Worm (Caenorhabditis elegans) whole organism, L2 larva: ENCODE data around the gene figl-1.
"Not testable (repeated sequence)": the region's sequence is repeated elsewhere in the genome, so short reads cannot be mapped to it uniquely, and the experiment has no call there.

Experiments used
- C34F6.9 ChIP-seq: fragments of 150-350 bp; optimal IDR thresholded peaks from 2 replicates; lab custom pipeline; 2014; ENCODE audit warnings: missing biosample characterization, missing genetic modification characterization
- Y55F3AM.14 ChIP-seq: fragments of 200-800 bp; sonication (Bioruptor generic); optimal IDR thresholded peaks from 2 replicates; lab custom pipeline; 2018; ENCODE audit warnings: mild to moderate bottlenecking, missing genetic modification characterization, missing compliant biosample characterization
- blmp-1 ChIP-seq: sonication (generic microtip); optimal IDR thresholded peaks from 2 replicates; lab custom pipeline; 2017; ENCODE audit warnings: missing genetic modification characterization, mild to moderate bottlenecking, missing compliant biosample characterization, antibody characterized with exemption, moderate library complexity; ENCODE audit not compliant: insufficient read depth
- ceh-82 ChIP-seq: fragments of 150-350 bp; optimal IDR thresholded peaks from 2 replicates; lab custom pipeline; 2014; ENCODE audit warnings: missing biosample characterization, missing genetic modification characterization
- crh-2 ChIP-seq: sonication (generic microtip); optimal IDR thresholded peaks from 2 replicates; lab custom pipeline; 2017; ENCODE audit warnings: missing biosample characterization, missing genetic modification characterization
- dmd-4 ChIP-seq: sonication (generic microtip); optimal IDR thresholded peaks from 2 replicates; lab custom pipeline; 2017; ENCODE audit warnings: missing biosample characterization, missing genetic modification characterization
- egl-27 ChIP-seq: sonication (generic microtip); optimal IDR thresholded peaks from 3 replicates; lab custom pipeline; 2017; ENCODE audit warnings: missing biosample characterization, missing genetic modification reagents, missing genetic modification characterization
- elt-1 ChIP-seq: fragments of 150-350 bp; optimal IDR thresholded peaks from 2 replicates; lab custom pipeline; 2014; ENCODE audit warnings: missing biosample characterization, missing genetic modification characterization
- fos-1 ChIP-seq: fragments of 150-350 bp; optimal IDR thresholded peaks from 2 replicates; lab custom pipeline; 2014; ENCODE audit warnings: missing biosample characterization, missing genetic modification characterization
- gmeb-1 ChIP-seq: fragments of 150-350 bp; optimal IDR thresholded peaks from 2 replicates; lab custom pipeline; 2014; ENCODE audit warnings: missing biosample characterization, missing genetic modification characterization
- lin-11 ChIP-seq: fragments of 150-350 bp; sonication (generic microtip); optimal IDR thresholded peaks from 2 replicates; lab custom pipeline; 2014; ENCODE audit warnings: missing biosample characterization, missing genetic modification characterization, inconsistent platforms, mixed read lengths
- lin-13 ChIP-seq: fragments of 150-350 bp; optimal IDR thresholded peaks from 2 replicates; lab custom pipeline; 2014; ENCODE audit warnings: missing biosample characterization, missing genetic modification reagents, missing genetic modification characterization
- lsy-2 ChIP-seq, 2 experiments: fragments of 150-350 bp in 1 of 2; sonication (generic microtip) in 1 of 2; optimal IDR thresholded peaks; 2 replicates each; lab custom pipeline; 2014 to 2017; ENCODE audit warnings: missing biosample characterization in 2 of 2, missing genetic modification characterization in 2 of 2
- mbf-1 ChIP-seq: sonication (generic microtip); optimal IDR thresholded peaks from 2 replicates; lab custom pipeline; 2017; ENCODE audit warnings: missing biosample characterization, missing genetic modification characterization
- nhr-11 ChIP-seq: fragments of 150-350 bp; optimal IDR thresholded peaks from 2 replicates; lab custom pipeline; 2014; ENCODE audit warnings: missing biosample characterization, missing genetic modification characterization
- nhr-12 ChIP-seq: fragments of 150-350 bp; optimal IDR thresholded peaks from 2 replicates; lab custom pipeline; 2014; ENCODE audit warnings: missing biosample characterization, missing genetic modification characterization
- nhr-129 ChIP-seq: fragments of 150-350 bp; optimal IDR thresholded peaks from 2 replicates; lab custom pipeline; 2014; ENCODE audit warnings: missing biosample characterization, missing genetic modification characterization
- nhr-23 ChIP-seq: fragments of 150-350 bp; optimal IDR thresholded peaks from 2 replicates; lab custom pipeline; 2014; ENCODE audit warnings: missing biosample characterization, missing genetic modification reagents, missing genetic modification characterization
- nhr-237 ChIP-seq: fragments of 150-350 bp; optimal IDR thresholded peaks from 2 replicates; lab custom pipeline; 2014; ENCODE audit warnings: missing biosample characterization, missing genetic modification characterization
- nhr-25 ChIP-seq: fragments of 150-350 bp; sonication (generic microtip); optimal IDR thresholded peaks from 3 replicates; lab custom pipeline; 2014; ENCODE audit warnings: missing biosample characterization, missing genetic modification characterization
- nhr-6 ChIP-seq: fragments of 150-350 bp; optimal IDR thresholded peaks from 2 replicates; lab custom pipeline; 2014; ENCODE audit warnings: missing biosample characterization, missing genetic modification characterization
- peb-1 ChIP-seq: fragments of 150-350 bp; optimal IDR thresholded peaks from 2 replicates; lab custom pipeline; 2014; ENCODE audit warnings: missing biosample characterization, missing genetic modification characterization
- sem-4 ChIP-seq: fragments of 150-350 bp; optimal IDR thresholded peaks from 2 replicates; lab custom pipeline; 2014; ENCODE audit warnings: missing biosample characterization, missing genetic modification reagents, missing genetic modification characterization
- skn-1 ChIP-seq: sonication (generic microtip); optimal IDR thresholded peaks from 2 replicates; lab custom pipeline; 2017; ENCODE audit warnings: missing biosample characterization, missing genetic modification characterization
- sma-3 ChIP-seq: sonication (generic microtip); optimal IDR thresholded peaks from 2 replicates; lab custom pipeline; 2016; ENCODE audit warnings: missing genetic modification reagents, missing genetic modification characterization, missing compliant biosample characterization
- unc-39 ChIP-seq: fragments of 150-350 bp; optimal IDR thresholded peaks from 2 replicates; lab custom pipeline; 2014; ENCODE audit warnings: missing biosample characterization, missing genetic modification characterization
- unc-55 ChIP-seq: fragments of 150-350 bp; sonication (generic microtip); optimal IDR thresholded peaks from 3 replicates; lab custom pipeline; 2014; ENCODE audit warnings: missing biosample characterization, missing genetic modification reagents, missing genetic modification characterization
- unc-62 ChIP-seq: fragments of 150-350 bp; optimal IDR thresholded peaks from 2 replicates; lab custom pipeline; 2014; ENCODE audit warnings: missing biosample characterization, missing genetic modification reagents, missing genetic modification characterization
- zag-1 ChIP-seq: fragments of 150-350 bp; optimal IDR thresholded peaks from 2 replicates; lab custom pipeline; 2014; ENCODE audit warnings: missing biosample characterization, missing genetic modification characterization
- ztf-11 ChIP-seq: sonication (generic microtip); optimal IDR thresholded peaks from 2 replicates; lab custom pipeline; 2017; ENCODE audit warnings: missing biosample characterization, missing genetic modification characterization
- ztf-4 ChIP-seq: fragments of 150-350 bp; optimal IDR thresholded peaks from 2 replicates; lab custom pipeline; 2014; ENCODE audit warnings: missing biosample characterization, missing genetic modification characterization

figl-1 gene

ce11 chrV:4346325-4346724 lies 526 bp upstream of the figl-1 start, which contains the start of gene hpo-18:
Gene hpo-18 (minus strand): TSS chrV:4346425.
- TF ChIP-seq unc-62 (no peak), Y55F3AM.14 (GFP tag; lab: Kevin White, UChicago) (no peak), C34F6.9 (tag; lab: Kevin White, UChicago) (no peak), crh-2 (no peak), lin-11 (tag; lab: Kevin White, UChicago) (no peak), peb-1 (tag; lab: Kevin White, UChicago) (no peak), mbf-1 (tag; lab: Kevin White, UChicago) (no peak), unc-39 (no peak), nhr-129 (tag; lab: Kevin White, UChicago) (no peak), lsy-2 (tag; optimal IDR thresholded peaks at IDR 0.05; lab: Kevin White, UChicago) (no peak), ztf-11 (tag; lab: Kevin White, UChicago) (no peak)

ce11 chrV:4341736-4342135 lies 4.1 kb downstream of the figl-1 start:
- TF ChIP-seq mbf-1 (tag; lab: Kevin White, UChicago) (no peak), peb-1 (tag; lab: Kevin White, UChicago) (no peak), skn-1 (tag; lab: Kevin White, UChicago) (no peak), nhr-12 (tag; lab: Kevin White, UChicago) (no peak), egl-27 (tag; lab: Kevin White, UChicago) (no peak), blmp-1 (tag; lab: Kevin White, UChicago) (no peak), nhr-11 (tag; lab: Kevin White, UChicago) (no peak), sem-4 (tag; lab: Kevin White, UChicago) (no peak), unc-62 (no peak), ztf-4 (no peak)

ce11 chrV:4341208-4341607 lies 4.6 kb downstream of the figl-1 start, which contains the start of gene glrx-3:
Gene glrx-3 (minus strand): TSS chrV:4341308.
- no peak for TF ChIP-seq nhr-23 (tag; lab: Kevin White, UChicago)
- no peak for TF ChIP-seq sma-3
- TF ChIP-seq elt-1 (tag; lab: Kevin White, UChicago): no peak
- no peak for TF ChIP-seq ceh-82
- no peak for TF ChIP-seq dmd-4 (tag; lab: Kevin White, UChicago)
- TF ChIP-seq nhr-237 (tag; lab: Kevin White, UChicago): no peak
- TF ChIP-seq nhr-11 (tag; lab: Kevin White, UChicago): no peak
- no peak for TF ChIP-seq nhr-129 (tag; lab: Kevin White, UChicago)
- no peak for TF ChIP-seq zag-1 (tag; lab: Kevin White, UChicago)
- TF ChIP-seq lin-11 (tag; lab: Kevin White, UChicago): no peak
- no peak for TF ChIP-seq nhr-12 (tag; lab: Kevin White, UChicago)
- no peak for TF ChIP-seq fos-1 (tag; lab: Kevin White, UChicago)
- TF ChIP-seq nhr-25 (tag; lab: Kevin White, UChicago): no peak
- TF ChIP-seq lin-13 (GFP tag; lab: Kevin White, UChicago): no peak

ce11 chrV:4339479-4339878 lies 6.3 kb downstream of the figl-1 start:
- peak; percentile 71 for TF ChIP-seq gmeb-1
- no peak for TF ChIP-seq nhr-237 (tag; lab: Kevin White, UChicago)
- peak; percentile 15 for TF ChIP-seq unc-55 (GFP tag; lab: Kevin White, UChicago)

- not testable (repeated sequence) for TF ChIP-seq mbf-1, fos-1, dmd-4 (tag; lab: Kevin White, UChicago)
These were observed 9.3 kb downstream of the figl-1 start, which contains the start of gene irld-1 for ce11 chrV:4336462-4336861. Gene irld-1 (plus strand): TSS chrV:4336762.

- TF ChIP-seq nhr-6 (tag; lab: Kevin White, UChicago): no peak
- no peak for TF ChIP-seq unc-55 (GFP tag; lab: Kevin White, UChicago)
- TF ChIP-seq, all 48 proteins: peak for 0
These were observed 13.3 kb downstream of the figl-1 start, which contains the start of gene oac-12 for ce11 chrV:4332450-4332849. Gene oac-12 (minus strand): TSS chrV:4332550.
